Worm (Caenorhabditis elegans) whole organism, young adult: ENCODE data around the gene lgc-7.
A peak's percentile ranks its signal among the peaks of the same experiment; 100 is the strongest.

Experiments
- B0261.1 ChIP-seq: sonication (generic microtip); optimal IDR thresholded peaks from 2 replicates; lab custom pipeline; 2016; ENCODE audit warnings: mild to moderate bottlenecking, missing genetic modification characterization, moderate library complexity, missing compliant biosample characterization
- F22D6.2 ChIP-seq: sonication (generic microtip); optimal IDR thresholded peaks from 2 replicates; lab custom pipeline; 2016; ENCODE audit warnings: mild to moderate bottlenecking, missing genetic modification characterization, missing compliant biosample characterization
- F39B2.1 ChIP-seq: fragments of 200-800 bp; sonication (Bioruptor generic); IDR thresholded peaks from 2 replicates; pipeline ENCODE4 v1.3.6; 2022; ENCODE audit warnings: missing genetic modification reagents, missing genetic modification characterization, missing compliant biosample characterization
- Y53F4B.3 ChIP-seq: fragments of 200-800 bp; sonication (Bioruptor generic); IDR thresholded peaks from 2 replicates; pipeline ENCODE4 v1.3.6; 2022; ENCODE audit warnings: missing genetic modification reagents, missing genetic modification characterization, missing compliant biosample characterization
- Y79H2A.3 ChIP-seq: fragments of 200-800 bp; sonication (Bioruptor generic); conservative IDR thresholded peaks from 2 replicates; pipeline ENCODE4 v1.3.6; 2022; ENCODE audit warnings: missing genetic modification reagents, missing genetic modification characterization, missing compliant biosample characterization
- Y95B8A.8 ChIP-seq: fragments of 200-800 bp; sonication (Bioruptor generic); IDR thresholded peaks from 2 replicates; pipeline ENCODE4 v1.3.6; 2022; ENCODE audit warnings: missing genetic modification reagents, missing genetic modification characterization, missing compliant biosample characterization
- attf-5 ChIP-seq: fragments of 200-800 bp; sonication (Bioruptor generic); optimal IDR thresholded peaks from 2 replicates; lab custom pipeline; 2018; ENCODE audit warnings: mild to moderate bottlenecking, missing genetic modification characterization, missing compliant biosample characterization
- attf-6 ChIP-seq: fragments of 200-800 bp; sonication (Bioruptor generic); IDR thresholded peaks from 2 replicates; pipeline ENCODE4 v1.3.6; 2022; ENCODE audit warnings: missing genetic modification reagents, missing genetic modification characterization, missing compliant biosample characterization
- bed-2 ChIP-seq: fragments of 200-800 bp; sonication (Bioruptor generic); IDR thresholded peaks from 2 replicates; pipeline ENCODE4 v1.3.6; 2022; ENCODE audit warnings: missing genetic modification reagents, missing genetic modification characterization, missing compliant biosample characterization
- cebp-2 ChIP-seq: fragments of 200-800 bp; sonication (Bioruptor generic); IDR thresholded peaks from 2 replicates; pipeline ENCODE4 v1.3.6; 2022; ENCODE audit warnings: missing genetic modification characterization, missing compliant biosample characterization
- ceh-79 ChIP-seq: sonication (generic microtip); optimal IDR thresholded peaks from 2 replicates; lab custom pipeline; 2017; ENCODE audit warnings: mild to moderate bottlenecking, missing genetic modification characterization, missing compliant biosample characterization
- chd-7 ChIP-seq: sonication (generic microtip); optimal IDR thresholded peaks from 2 replicates; lab custom pipeline; 2016; ENCODE audit warnings: mild to moderate bottlenecking, missing genetic modification characterization, moderate library complexity, missing compliant biosample characterization
- egrh-3 ChIP-seq: fragments of 200-800 bp; sonication (Bioruptor generic); IDR thresholded peaks from 2 replicates; pipeline ENCODE4 v1.3.6; 2022; ENCODE audit warnings: missing genetic modification reagents, missing genetic modification characterization, missing compliant biosample characterization
- him-1 ChIP-seq: sonication (generic microtip); optimal IDR thresholded peaks from 2 replicates; lab custom pipeline; 2016; ENCODE audit warnings: missing genotype, missing genetic modification reagents, missing genetic modification characterization, missing compliant biosample characterization
- hlh-12 ChIP-seq: sonication (generic microtip); optimal IDR thresholded peaks from 2 replicates; lab custom pipeline; 2016; ENCODE audit warnings: missing genetic modification characterization, missing compliant biosample characterization
- hsf-1 ChIP-seq: fragments of 200-800 bp; sonication (Bioruptor generic); IDR thresholded peaks from 2 replicates; pipeline ENCODE4 v1.3.6; 2022; ENCODE audit warnings: missing genetic modification reagents, missing genetic modification characterization, missing compliant biosample characterization
- lin-35 ChIP-seq, 3 experiments: fragments of 150-350 bp in 2 of 3; sonication (generic microtip) in 1 of 3; optimal IDR thresholded peaks; 2 replicates each; lab custom pipeline; 2014 to 2018; ENCODE audit warnings: missing biosample characterization in 3 of 3, missing genetic modification characterization in 3 of 3, missing genetic modification reagents in 3 of 3
- lin-40 ChIP-seq: sonication (generic microtip); optimal IDR thresholded peaks from 2 replicates; lab custom pipeline; 2016; ENCODE audit warnings: missing genetic modification characterization, mild to moderate bottlenecking, missing compliant biosample characterization, missing genotype, missing genetic modification reagents
- lir-1 ChIP-seq: fragments of 200-800 bp; sonication (Bioruptor generic); conservative IDR thresholded peaks from 2 replicates; pipeline ENCODE4 v1.3.6; 2022; ENCODE audit warnings: missing genetic modification reagents, missing genetic modification characterization, missing compliant biosample characterization
- madf-10 ChIP-seq: sonication (generic microtip); optimal IDR thresholded peaks from 2 replicates; lab custom pipeline; 2016; ENCODE audit warnings: mild to moderate bottlenecking, missing genetic modification characterization, missing compliant biosample characterization
- madf-3 ChIP-seq: fragments of 200-800 bp; sonication (Bioruptor generic); IDR thresholded peaks from 2 replicates; pipeline ENCODE4 v1.3.6; 2022; ENCODE audit warnings: missing genetic modification reagents, missing genetic modification characterization, missing compliant biosample characterization
- mcd-1 ChIP-seq: fragments of 200-800 bp; sonication (Bioruptor generic); IDR thresholded peaks from 2 replicates; pipeline ENCODE4 v1.3.6; 2022; ENCODE audit warnings: missing genetic modification reagents, missing genetic modification characterization, missing compliant biosample characterization
- mes-4 ChIP-seq: sonication (generic microtip); optimal IDR thresholded peaks from 2 replicates; lab custom pipeline; 2016; ENCODE audit warnings: missing genotype, missing genetic modification characterization, missing compliant biosample characterization
- nfya-1 ChIP-seq: sonication (generic microtip); optimal IDR thresholded peaks from 2 replicates; lab custom pipeline; 2017; ENCODE audit warnings: antibody characterized with exemption, missing compliant biosample characterization, missing genetic modification characterization, borderline replicate concordance; ENCODE audit not compliant: insufficient read depth
- nfyb-1 ChIP-seq: fragments of 200-800 bp; sonication (Bioruptor generic); IDR thresholded peaks from 2 replicates; pipeline ENCODE4 v1.3.6; 2022; ENCODE audit warnings: missing genetic modification reagents, missing genetic modification characterization, missing compliant biosample characterization
- nhr-27 ChIP-seq: fragments of 200-800 bp; sonication (Bioruptor generic); optimal IDR thresholded peaks from 2 replicates; lab custom pipeline; 2018; ENCODE audit warnings: mild to moderate bottlenecking, missing genetic modification characterization, moderate library complexity, missing compliant biosample characterization
- pha-4 ChIP-seq: fragments of 150-350 bp; sonication (generic microtip); optimal IDR thresholded peaks from 2 replicates; lab custom pipeline; 2014; ENCODE audit warnings: missing biosample characterization, missing genetic modification reagents, missing genetic modification characterization
- repo-1 ChIP-seq: sonication (generic microtip); optimal IDR thresholded peaks from 2 replicates; lab custom pipeline; 2017; ENCODE audit warnings: mild to moderate bottlenecking, missing genetic modification characterization, missing compliant biosample characterization
- snpc-4 ChIP-seq, 5 experiments: fragments of 150-350 bp in 1 of 5; sonication (generic microtip) in 4 of 5; optimal IDR thresholded peaks; 2 replicates each; lab custom pipeline; 2014 to 2018; ENCODE audit warnings: missing genetic modification characterization in 5 of 5, missing biosample characterization in 3 of 5, antibody characterized with exemption in 2 of 5, mild to moderate bottlenecking in 2 of 5, missing compliant biosample characterization in 2 of 5, missing genotype in 2 of 5, moderate library complexity in 2 of 5, missing genetic modification reagents in 1 of 5
- sptf-2 ChIP-seq: fragments of 200-800 bp; sonication (Bioruptor generic); optimal IDR thresholded peaks from 2 replicates; lab custom pipeline; 2018; ENCODE audit warnings: mild to moderate bottlenecking, missing genetic modification characterization, missing compliant biosample characterization
- zim-3 ChIP-seq: sonication (generic microtip); optimal IDR thresholded peaks from 2 replicates; lab custom pipeline; 2017; ENCODE audit warnings: mild to moderate bottlenecking, missing genetic modification characterization, moderate library complexity, missing compliant biosample characterization
- ztf-6 ChIP-seq: fragments of 200-800 bp; sonication (Bioruptor generic); IDR thresholded peaks from 2 replicates; pipeline ENCODE4 v1.3.6; 2022; ENCODE audit warnings: missing genetic modification reagents, missing genetic modification characterization, missing compliant biosample characterization

The lgc-7 gene

ce11 chrIV:14704952-14705351, 4.4 kb upstream of the lgc-7 start:
- peak; percentile 77; the same call in 1 of the 2 replicates for TF ChIP-seq attf-6
- no peak for TF ChIP-seq snpc-4 (GFP tag; optimal IDR thresholded peaks at IDR 0.05; lab: Kevin White, UChicago)
- peak in 2 of 4 experiments; percentile 42 to 74 for TF ChIP-seq snpc-4 (tag; optimal IDR thresholded peaks at IDR 0.05; lab: Kevin White, UChicago)
- TF ChIP-seq nhr-27: no peak

- TF ChIP-seq ztf-6 (GFP tag; lab: Robert Waterston, UW) (no peak), zim-3 (tag; lab: Kevin White, UChicago) (no peak), F22D6.2 (tag; lab: Kevin White, UChicago) (no peak), lir-1 (GFP tag; lab: Robert Waterston, UW) (no peak), bed-2 (GFP tag; lab: Robert Waterston, UW) (no peak), lin-35 (GFP tag; optimal IDR thresholded peaks at IDR 0.05; lab: Kevin White, UChicago) (no peak), snpc-4 (GFP tag; optimal IDR thresholded peaks at IDR 0.05; lab: Kevin White, UChicago) (no peak), snpc-4 (tag; optimal IDR thresholded peaks at IDR 0.05; lab: Kevin White, UChicago) (no peak)
Observed at ce11 chrIV:14706302-14706701, 3.1 kb upstream of the lgc-7 start, which contains the start of gene Y57G11C.41. Gene Y57G11C.41, minus strand, starts transcription at chrIV:14706402.

ce11 chrIV:14715500-14715899, 6.1 kb downstream of the lgc-7 start, which contains the start of gene lgc-8:
Gene lgc-8, plus strand, starts transcription at chrIV:14715800.
- no peak for TF ChIP-seq hlh-12 (tag; lab: Kevin White, UChicago)

- TF ChIP-seq snpc-4 (GFP tag; optimal IDR thresholded peaks at IDR 0.05; lab: Kevin White, UChicago) (no peak), snpc-4 (tag; optimal IDR thresholded peaks at IDR 0.05; lab: Kevin White, UChicago) (peak in 1 of 4 experiments; percentile 22), mcd-1 (GFP tag; lab: Robert Waterston, UW) (no peak), cebp-2 (GFP tag; lab: Robert Waterston, UW) (no peak)
Observed at ce11 chrIV:14728225-14728624, 18.8 kb downstream of the lgc-7 start, which contains the start of gene Y57G11C.42. Gene Y57G11C.42, plus strand, starts transcription at chrIV:14728525.

- TF ChIP-seq lin-40 (tag; lab: Kevin White, UChicago) (no peak), chd-7 (tag; lab: Kevin White, UChicago) (no peak), him-1 (tag; lab: Kevin White, UChicago) (no peak), Y53F4B.3 (no peak), B0261.1 (tag; lab: Kevin White, UChicago) (no peak), attf-5 (GFP tag; lab: Kevin White, UChicago) (no peak), madf-10 (tag; lab: Kevin White, UChicago) (no peak), Y79H2A.3 (GFP tag; lab: Robert Waterston, UW) (no peak), ceh-79 (no peak), Y95B8A.8 (no peak)
Observed at ce11 chrIV:14729272-14729671, 19.9 kb downstream of the lgc-7 start.

- peak; percentile 92 for TF ChIP-seq hsf-1
Observed at ce11 chrIV:14740177-14740576, 30.8 kb downstream of the lgc-7 start.

ce11 chrIV:14741926-14742325, 32.5 kb downstream of the lgc-7 start:
- no peak for TF ChIP-seq nfyb-1
- TF ChIP-seq egrh-3 (GFP tag; lab: Robert Waterston, UW): no peak
- TF ChIP-seq madf-3 (GFP tag; lab: Robert Waterston, UW): no peak
- TF ChIP-seq ceh-79: no peak
- TF ChIP-seq pha-4: no peak
- TF ChIP-seq snpc-4 (GFP tag; optimal IDR thresholded peaks at IDR 0.05; lab: Kevin White, UChicago): no peak
- TF ChIP-seq snpc-4 (tag; optimal IDR thresholded peaks at IDR 0.05; lab: Kevin White, UChicago): no peak
- no peak for TF ChIP-seq nfya-1 (tag; lab: Kevin White, UChicago)
- TF ChIP-seq sptf-2 (GFP tag; lab: Kevin White, UChicago): no peak
- no peak for TF ChIP-seq F39B2.1
- TF ChIP-seq repo-1 (tag; lab: Kevin White, UChicago): no peak
- no peak for TF ChIP-seq F22D6.2 (tag; lab: Kevin White, UChicago)
- no peak for TF ChIP-seq mes-4 (tag; lab: Kevin White, UChicago)
